Worm (Caenorhabditis elegans) whole organism, L4 larva: ENCODE results near the gene hipr-1.

Experiments used
- madf-5 ChIP-seq, 2 experiments: fragments of 200-800 bp; sonication (Bioruptor generic); IDR thresholded peaks; 2 replicates each; pipeline ENCODE4 v1.3.6; 2022; ENCODE audit warnings: missing compliant biosample characterization in 2 of 2, missing genetic modification characterization in 2 of 2
- skn-1 ChIP-seq: fragments of 150-350 bp; optimal IDR thresholded peaks from 2 replicates; lab custom pipeline; 2014; ENCODE audit warnings: missing biosample characterization, missing genetic modification characterization

ce11 chrIII:8741276-8741860, 21.4 kb downstream of the hipr-1 start, which contains the start of gene pdhk-2:
- TF ChIP-seq madf-5 (GFP tag; IDR thresholded peaks at IDR 0.05; lab: Robert Waterston, UW) (no peak), skn-1 (tag; lab: Kevin White, UChicago) (no peak)
